Worm (Caenorhabditis elegans): ENCODE measurements around the gene M02D8.3.

DNA sequence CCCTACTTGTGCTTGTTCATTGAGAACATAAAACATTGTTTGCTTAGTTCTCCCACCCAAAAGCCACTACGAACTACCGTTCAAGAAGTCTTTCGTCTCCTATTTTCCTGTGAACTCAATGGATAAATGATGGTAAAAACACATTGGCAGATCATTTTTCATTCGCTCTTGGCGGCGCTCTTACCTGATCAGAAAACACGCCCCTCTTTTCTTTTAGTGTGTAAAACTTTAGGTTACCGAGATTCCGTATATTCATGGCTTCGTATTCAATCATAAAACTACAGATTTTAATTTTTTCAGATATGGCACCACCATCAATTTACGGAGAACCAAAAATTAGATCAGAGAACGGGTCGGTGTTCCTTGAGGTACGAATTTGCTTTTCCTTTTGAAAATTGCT lies 26.8 kb upstream of the M02D8.3 start, which contains the start of gene zig-12:
- TF ChIP-seq nhr-76 (tag; optimal IDR thresholded peaks at IDR 0.05): no peak
- TF ChIP-seq unc-62 (GFP tag; optimal IDR thresholded peaks at IDR 0.05): no peak
- TF ChIP-seq mep-1 (tag; optimal IDR thresholded peaks at IDR 0.05): no peak
- TF ChIP-seq ztf-11 (tag; optimal IDR thresholded peaks at IDR 0.05): no peak
- TF ChIP-seq tbx-8 (GFP tag; optimal IDR thresholded peaks at IDR 0.05): no peak
- no peak for TF ChIP-seq ham-2 (GFP tag; optimal IDR thresholded peaks at IDR 0.05)
- TF ChIP-seq nhr-28 (tag; optimal IDR thresholded peaks at IDR 0.05): no peak
